Worm (Caenorhabditis elegans): Measurements from ENCODE around the gene srsx-8.

ce11 chrV:1579790-1580189 is 26.9 kb upstream of the srsx-8 start:
- no peak for TF ChIP-seq nhr-25 (tag; optimal IDR thresholded peaks at IDR 0.05)
- TF ChIP-seq lin-39 (tag; optimal IDR thresholded peaks at IDR 0.05) = no peak
- no peak for TF ChIP-seq elt-3 (tag; optimal IDR thresholded peaks at IDR 0.05)
- TF ChIP-seq nhr-237 (tag; optimal IDR thresholded peaks at IDR 0.05) = no peak
- no peak for TF ChIP-seq ztf-1 (GFP tag; conservative IDR thresholded peaks at IDR 0.05)
- no peak for TF ChIP-seq nhr-129 (tag; optimal IDR thresholded peaks at IDR 0.05)
- no peak for TF ChIP-seq nhr-23 (tag; optimal IDR thresholded peaks at IDR 0.05)
- TF ChIP-seq unc-39 (tag; optimal IDR thresholded peaks at IDR 0.05) = no peak
- no peak for TF ChIP-seq unc-62 (GFP tag; optimal IDR thresholded peaks at IDR 0.05)
- TF ChIP-seq lin-13 (GFP tag; optimal IDR thresholded peaks at IDR 0.05) = no peak
- TF ChIP-seq dmd-4 (tag; optimal IDR thresholded peaks at IDR 0.05) = no peak
- no peak for TF ChIP-seq aly-2 (tag; optimal IDR thresholded peaks at IDR 0.05)
- no peak for TF ChIP-seq zag-1 (tag; optimal IDR thresholded peaks at IDR 0.05)

Measured in whole organism, L2 larva.